Worm (Caenorhabditis elegans): Measurements from ENCODE around the gene ubc-13.

The ubc-13 gene

DNA sequence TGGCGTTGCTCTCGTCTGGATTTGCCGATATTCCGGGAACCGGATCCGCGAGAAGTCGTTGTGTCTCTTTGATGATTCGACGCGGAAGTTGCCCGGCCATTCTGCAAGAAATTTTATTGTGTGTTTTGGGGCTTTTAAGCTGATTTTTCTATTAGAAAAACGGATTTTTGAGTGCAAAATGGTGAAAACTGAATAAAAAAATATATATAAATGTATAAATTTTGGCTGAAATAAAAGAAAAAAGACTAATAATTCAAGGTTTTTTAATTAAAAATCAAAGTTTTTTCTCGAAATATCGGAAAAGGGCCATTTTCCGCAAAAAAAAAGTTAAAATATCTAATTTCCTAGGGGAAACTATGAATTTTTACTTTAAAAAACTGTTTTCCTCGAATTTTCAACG, at the start of gene ubc-13:
Gene ubc-13 (minus strand): TSS at position 101 of the 400 bp plus-strand sequence.
- no peak for TF ChIP-seq tbx-11 (GFP tag; IDR thresholded peaks at IDR 0.05)
- no peak for TF ChIP-seq pes-1 (GFP tag; IDR thresholded peaks at IDR 0.05)
- TF ChIP-seq hmbx-1 (tag; optimal IDR thresholded peaks at IDR 0.05), result no peak
- no peak for TF ChIP-seq hnd-1 (tag; optimal IDR thresholded peaks at IDR 0.05)
- no peak for TF ChIP-seq tra-4 (tag; optimal IDR thresholded peaks at IDR 0.05)

DNA sequence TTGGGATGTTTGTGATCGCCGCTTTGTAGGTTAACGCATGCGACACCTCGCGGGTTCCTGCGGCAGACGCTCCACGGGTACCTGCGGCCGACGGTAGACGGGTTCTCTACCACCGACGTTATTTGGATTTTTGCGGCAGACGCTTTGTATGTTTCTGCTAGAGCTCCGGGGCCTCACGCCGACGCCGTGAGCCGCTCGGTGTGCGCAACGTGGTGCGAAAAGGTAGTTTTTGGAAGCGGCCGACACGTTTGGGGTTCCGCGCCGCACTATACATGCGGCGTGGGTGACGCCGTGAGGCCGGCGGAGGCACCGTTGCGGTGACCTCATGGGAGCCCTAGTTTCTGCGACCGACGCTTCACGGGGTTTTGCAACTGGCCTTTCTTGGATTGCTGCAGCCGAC, 45.6 kb upstream of the ubc-13 start:
- TF ChIP-seq ceh-36 (tag; optimal IDR thresholded peaks at IDR 0.05) (no peak), ceh-13 (GFP tag; optimal IDR thresholded peaks at IDR 0.05) (no peak), flt-1 (GFP tag; IDR thresholded peaks at IDR 0.05) (no peak), tbx-11 (GFP tag; IDR thresholded peaks at IDR 0.05) (no peak), hmbx-1 (tag; optimal IDR thresholded peaks at IDR 0.05) (no peak), hmg-4 (GFP tag; optimal IDR thresholded peaks at IDR 0.05) (no peak), tbx-37 (GFP tag; conservative IDR thresholded peaks at IDR 0.05) (no peak)

DNA sequence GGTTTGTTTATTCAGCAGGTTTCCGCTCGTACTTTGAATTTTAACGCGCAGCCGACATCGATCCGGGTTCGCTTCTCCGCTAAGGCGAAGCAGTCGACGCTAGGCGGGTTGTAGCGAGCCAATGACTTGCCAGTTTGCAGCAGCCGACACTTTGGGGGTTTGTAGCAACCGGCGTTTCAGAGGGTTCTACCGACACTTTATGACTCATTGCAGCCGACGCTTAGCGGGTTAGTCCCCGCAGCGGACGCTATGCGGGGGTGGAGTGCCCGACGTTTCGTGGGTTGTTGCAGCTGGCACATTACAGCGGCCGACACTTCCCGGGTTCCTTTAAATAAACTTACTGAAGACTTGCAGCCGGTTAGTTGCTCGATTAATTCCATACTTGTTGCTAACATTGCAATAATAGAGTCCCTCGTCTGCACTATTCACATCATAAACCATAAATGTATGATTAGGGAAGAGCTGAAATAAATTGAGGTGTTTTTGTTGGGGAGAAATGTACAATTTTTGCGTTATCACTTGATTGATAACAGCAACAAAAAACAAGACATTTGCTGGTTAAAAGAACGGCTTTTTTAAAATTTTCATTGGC, 44.0 kb upstream of the ubc-13 start, which contains the start of gene Y54G2A.57:
Gene Y54G2A.57 (plus strand): TSS at position 542 of the 592 bp plus-strand sequence.
- no peak for TF ChIP-seq F13C5.2 (tag; optimal IDR thresholded peaks at IDR 0.05)
- TF ChIP-seq B0310.2 (tag; optimal IDR thresholded peaks at IDR 0.05), result no peak
- no peak for TF ChIP-seq sea-1 (GFP tag; conservative IDR thresholded peaks at IDR 0.05)
- no peak for TF ChIP-seq ama-1 (optimal IDR thresholded peaks at IDR 0.05)
- no peak for TF ChIP-seq tra-4 (tag; optimal IDR thresholded peaks at IDR 0.05)
- TF ChIP-seq hmbx-1 (tag; optimal IDR thresholded peaks at IDR 0.05), result no peak
- no peak for TF ChIP-seq ceh-13 (GFP tag; optimal IDR thresholded peaks at IDR 0.05)
- TF ChIP-seq tbx-11 (GFP tag; IDR thresholded peaks at IDR 0.05), result no peak
- no peak for TF ChIP-seq scrt-1 (GFP tag; IDR thresholded peaks at IDR 0.05)
- no peak for TF ChIP-seq hmg-4 (GFP tag; optimal IDR thresholded peaks at IDR 0.05)
- TF ChIP-seq ceh-36 (tag; optimal IDR thresholded peaks at IDR 0.05), result no peak
- TF ChIP-seq ets-7 (tag; optimal IDR thresholded peaks at IDR 0.05), result no peak
- TF ChIP-seq pes-1 (GFP tag; IDR thresholded peaks at IDR 0.05), result no peak
- TF ChIP-seq aly-1 (tag; optimal IDR thresholded peaks at IDR 0.05), result no peak
- TF ChIP-seq tbx-37 (GFP tag; conservative IDR thresholded peaks at IDR 0.05), result no peak
- no peak for TF ChIP-seq hnd-1 (tag; optimal IDR thresholded peaks at IDR 0.05)
- TF ChIP-seq flt-1 (GFP tag; IDR thresholded peaks at IDR 0.05), result no peak

DNA sequence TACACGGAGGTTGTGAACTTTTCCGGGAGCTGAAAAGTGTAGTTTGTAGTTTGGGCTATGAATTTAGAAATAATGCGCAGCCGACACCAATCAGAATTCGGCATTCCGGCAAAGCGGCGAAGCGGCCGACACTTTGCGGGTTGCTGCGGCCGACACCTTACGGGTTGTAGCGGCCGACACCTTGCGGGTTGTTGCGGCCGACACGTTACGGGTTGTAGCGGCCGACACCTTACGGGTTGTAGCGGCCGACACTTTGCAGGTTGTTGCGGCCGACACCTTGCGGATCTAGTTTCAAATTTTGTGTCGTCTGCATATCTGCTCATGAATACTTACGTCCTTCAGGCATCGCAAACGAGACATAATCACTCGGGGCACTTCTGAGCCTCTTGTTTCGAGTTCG, 41.4 kb upstream of the ubc-13 start:
- TF ChIP-seq hmbx-1 (tag; optimal IDR thresholded peaks at IDR 0.05), result no peak
- no peak for TF ChIP-seq B0310.2 (tag; optimal IDR thresholded peaks at IDR 0.05)
- TF ChIP-seq hmg-4 (GFP tag; optimal IDR thresholded peaks at IDR 0.05), result no peak
- TF ChIP-seq pes-1 (GFP tag; IDR thresholded peaks at IDR 0.05), result no peak
- no peak for TF ChIP-seq F13C5.2 (tag; optimal IDR thresholded peaks at IDR 0.05)
- no peak for TF ChIP-seq tbx-11 (GFP tag; IDR thresholded peaks at IDR 0.05)
- no peak for TF ChIP-seq aly-1 (tag; optimal IDR thresholded peaks at IDR 0.05)
- no peak for TF ChIP-seq sea-1 (GFP tag; conservative IDR thresholded peaks at IDR 0.05)
- no peak for TF ChIP-seq tbx-37 (GFP tag; conservative IDR thresholded peaks at IDR 0.05)
- TF ChIP-seq ama-1 (optimal IDR thresholded peaks at IDR 0.05), result no peak
- TF ChIP-seq ceh-36 (tag; optimal IDR thresholded peaks at IDR 0.05), result no peak
- no peak for TF ChIP-seq ceh-13 (GFP tag; optimal IDR thresholded peaks at IDR 0.05)
- no peak for TF ChIP-seq scrt-1 (GFP tag; IDR thresholded peaks at IDR 0.05)
- no peak for TF ChIP-seq flt-1 (GFP tag; IDR thresholded peaks at IDR 0.05)

DNA sequence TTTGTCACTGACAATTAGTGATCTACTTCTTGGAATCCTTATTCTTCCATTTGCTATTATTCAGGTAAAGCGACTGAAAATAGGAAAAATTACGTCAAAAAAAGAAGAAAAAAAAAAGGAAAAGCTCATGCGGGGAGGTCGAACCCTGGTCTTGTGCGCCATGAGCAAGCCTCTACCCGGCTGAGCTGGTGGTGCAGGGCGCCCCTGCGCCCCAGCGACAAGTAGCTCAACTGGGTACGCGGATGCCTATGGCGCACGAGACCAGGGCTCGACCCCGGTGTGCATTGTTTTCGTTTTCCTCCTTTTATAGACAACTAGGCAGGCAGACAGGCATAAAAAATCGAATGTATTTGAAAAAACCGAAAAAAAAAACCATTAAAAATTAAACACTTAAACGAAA, 34.8 kb upstream of the ubc-13 start:
- no peak for TF ChIP-seq ets-7 (tag; optimal IDR thresholded peaks at IDR 0.05)

DNA sequence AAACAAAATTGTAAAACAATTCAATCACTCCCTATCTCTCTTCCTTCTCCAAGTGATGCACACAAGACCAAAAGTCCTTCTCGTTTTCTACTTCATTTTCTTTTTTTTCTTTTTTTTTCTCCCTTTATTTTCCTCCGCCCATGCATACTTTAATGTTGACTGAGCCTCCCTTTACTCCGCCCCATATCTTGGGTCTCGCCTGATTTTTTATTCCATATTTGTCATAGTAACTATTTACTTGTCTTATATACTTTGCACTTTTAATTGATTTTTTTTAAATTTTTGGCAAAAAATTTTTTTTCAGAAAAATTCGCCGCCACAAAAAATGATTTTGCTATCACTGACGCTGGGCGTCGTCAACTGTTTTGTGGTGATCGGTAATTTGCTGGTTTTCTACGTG, 34.3 kb upstream of the ubc-13 start, which contains the start of gene ser-6:
Gene ser-6 (plus strand): TSS at position 301 of the 400 bp plus-strand sequence.
- TF ChIP-seq F13C5.2 (tag; optimal IDR thresholded peaks at IDR 0.05), result no peak
- TF ChIP-seq ama-1 (optimal IDR thresholded peaks at IDR 0.05), result no peak
- TF ChIP-seq flt-1 (GFP tag; IDR thresholded peaks at IDR 0.05), result no peak
- no peak for TF ChIP-seq ceh-36 (tag; optimal IDR thresholded peaks at IDR 0.05)
- TF ChIP-seq sea-1 (GFP tag; conservative IDR thresholded peaks at IDR 0.05), result no peak
- no peak for TF ChIP-seq hnd-1 (tag; optimal IDR thresholded peaks at IDR 0.05)
- no peak for TF ChIP-seq tbx-11 (GFP tag; IDR thresholded peaks at IDR 0.05)
- TF ChIP-seq hmbx-1 (tag; optimal IDR thresholded peaks at IDR 0.05), result no peak
- TF ChIP-seq aly-1 (tag; optimal IDR thresholded peaks at IDR 0.05), result no peak
- TF ChIP-seq tbx-37 (GFP tag; conservative IDR thresholded peaks at IDR 0.05), result no peak
- no peak for TF ChIP-seq B0310.2 (tag; optimal IDR thresholded peaks at IDR 0.05)
- no peak for TF ChIP-seq hmg-4 (GFP tag; optimal IDR thresholded peaks at IDR 0.05)
- no peak for TF ChIP-seq tra-4 (tag; optimal IDR thresholded peaks at IDR 0.05)
- no peak for TF ChIP-seq ceh-13 (GFP tag; optimal IDR thresholded peaks at IDR 0.05)
- TF ChIP-seq ets-7 (tag; optimal IDR thresholded peaks at IDR 0.05), result no peak
- no peak for TF ChIP-seq scrt-1 (GFP tag; IDR thresholded peaks at IDR 0.05)
- TF ChIP-seq pes-1 (GFP tag; IDR thresholded peaks at IDR 0.05), result no peak

DNA sequence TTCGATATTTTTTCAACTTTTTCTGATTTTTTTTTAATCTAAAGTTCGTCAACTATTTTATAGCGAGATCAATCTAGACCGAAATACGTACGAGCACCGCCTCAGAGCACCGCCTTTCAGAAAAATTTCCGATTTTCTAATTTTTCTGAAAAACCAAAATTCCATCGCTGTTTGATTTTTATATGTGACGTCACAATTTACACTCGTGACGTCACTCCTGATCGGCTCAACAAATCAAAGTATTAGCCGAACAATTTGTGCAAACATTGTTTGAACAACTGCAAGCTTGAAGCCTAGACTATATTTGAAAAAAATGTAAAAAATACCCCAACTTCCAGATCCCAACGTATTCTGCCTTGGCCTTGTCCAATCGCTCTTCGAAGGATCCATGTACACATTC, 9.7 kb upstream of the ubc-13 start:
- TF ChIP-seq tbx-37 (GFP tag; conservative IDR thresholded peaks at IDR 0.05) (no peak), hnd-1 (tag; optimal IDR thresholded peaks at IDR 0.05) (no peak)

DNA sequence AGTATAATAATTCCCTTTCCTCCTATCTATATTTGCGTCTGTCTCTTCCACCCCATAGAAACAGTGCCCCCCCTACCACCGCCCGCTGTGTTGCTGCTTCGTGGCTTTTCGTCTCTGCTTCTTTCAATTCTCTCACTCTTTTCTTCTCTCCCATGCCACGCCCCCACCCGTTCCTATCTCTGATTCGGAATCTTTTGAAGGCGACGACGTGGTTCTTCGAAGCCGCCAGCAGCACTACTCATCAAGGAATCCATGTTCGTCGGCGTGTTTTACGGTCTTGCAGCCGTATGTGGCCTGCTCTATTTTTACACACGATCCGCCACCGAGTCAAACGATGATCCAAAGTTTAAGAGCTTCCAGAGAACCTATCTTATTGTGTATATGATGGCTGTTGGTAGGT, 5.7 kb upstream of the ubc-13 start, which contains the start of gene samt-1:
Gene samt-1 (plus strand): TSS at position 176 of the 400 bp plus-strand sequence.
- TF ChIP-seq flt-1 (GFP tag; IDR thresholded peaks at IDR 0.05) (no peak), tbx-37 (GFP tag; conservative IDR thresholded peaks at IDR 0.05) (no peak), aly-1 (tag; optimal IDR thresholded peaks at IDR 0.05) (no peak), scrt-1 (GFP tag; IDR thresholded peaks at IDR 0.05) (no peak), ama-1 (optimal IDR thresholded peaks at IDR 0.05) (no peak), hnd-1 (tag; optimal IDR thresholded peaks at IDR 0.05) (no peak), hmbx-1 (tag; optimal IDR thresholded peaks at IDR 0.05) (no peak), B0310.2 (tag; optimal IDR thresholded peaks at IDR 0.05) (no peak), hmg-4 (GFP tag; optimal IDR thresholded peaks at IDR 0.05) (no peak), tbx-11 (GFP tag; IDR thresholded peaks at IDR 0.05) (no peak), ets-7 (tag; optimal IDR thresholded peaks at IDR 0.05) (no peak), ceh-36 (tag; optimal IDR thresholded peaks at IDR 0.05) (no peak), tra-4 (tag; optimal IDR thresholded peaks at IDR 0.05) (no peak), F13C5.2 (tag; optimal IDR thresholded peaks at IDR 0.05) (no peak), pes-1 (GFP tag; IDR thresholded peaks at IDR 0.05) (no peak), ceh-13 (GFP tag; optimal IDR thresholded peaks at IDR 0.05) (no peak), sea-1 (GFP tag; conservative IDR thresholded peaks at IDR 0.05) (no peak)
